Fruit fly (Drosophila melanogaster) whole organism, embryonic: ENCODE data around the gene CG44437.

ENCODE experiments used
- Abd-B ChIP-seq: fragments of 200-800 bp; sonication (Bioruptor generic); optimal IDR thresholded peaks from 2 replicates; lab custom pipeline; 2018; ENCODE audit warnings: missing biosample characterization, mild to moderate bottlenecking, missing genetic modification characterization, moderate library complexity
- Ada2b ChIP-seq: fragments of 200-800 bp; sonication (Bioruptor generic); IDR thresholded peaks from 2 replicates; pipeline ENCODE4 v1.3.6; 2022; ENCODE audit warnings: missing biosample characterization, missing genetic modification characterization
- Awh ChIP-seq: fragments of 200-800 bp; sonication (Bioruptor generic); IDR thresholded peaks from 2 replicates; pipeline ENCODE4, ENCODE4 v1.3.6; 2022; ENCODE audit warnings: missing biosample characterization, missing genetic modification characterization
- B-H1 ChIP-seq: fragments of 200-800 bp; sonication (Bioruptor generic); IDR thresholded peaks from 3 replicates; pipeline ENCODE4 v1.3.6; 2022; ENCODE audit warnings: missing biosample characterization, missing genetic modification characterization
- CG10979 ChIP-seq: fragments of 200-800 bp; sonication (Bioruptor generic); optimal IDR thresholded peaks from 2 replicates; lab custom pipeline; 2018; ENCODE audit warnings: missing biosample characterization, mild to moderate bottlenecking, missing genetic modification characterization, moderate library complexity
- CG11247 ChIP-seq: fragments of 200-800 bp; sonication (Bioruptor generic); IDR thresholded peaks from 2 replicates; pipeline ENCODE4 v1.3.6; 2022; ENCODE audit warnings: missing biosample characterization, missing genetic modification characterization
- CG12155 ChIP-seq: fragments of 200-800 bp; sonication (Bioruptor generic); optimal IDR thresholded peaks from 3 replicates; lab custom pipeline; 2016; ENCODE audit warnings: missing biosample characterization, missing genetic modification characterization
- CG13296 ChIP-seq: fragments of 200-800 bp; sonication (Bioruptor generic); optimal IDR thresholded peaks from 3 replicates; lab custom pipeline; 2018; ENCODE audit warnings: missing biosample characterization, mild to moderate bottlenecking, missing genetic modification characterization
- CG18262 ChIP-seq: fragments of 200-800 bp; optimal IDR thresholded peaks from 3 replicates; lab custom pipeline; 2019; ENCODE audit warnings: missing biosample characterization, mild to moderate bottlenecking, missing genetic modification characterization, moderate library complexity
- CG2129 ChIP-seq: fragments of 200-800 bp; sonication (Bioruptor generic); IDR thresholded peaks from 2 replicates; pipeline ENCODE4 v1.3.6; 2022; ENCODE audit warnings: missing biosample characterization, missing genetic modification characterization; ENCODE audit not compliant: partially characterized antibody
- CG30403 ChIP-seq: fragments of 200-800 bp; sonication (Bioruptor generic); optimal IDR thresholded peaks from 3 replicates; lab custom pipeline; 2016; ENCODE audit warnings: missing biosample characterization, missing genetic modification characterization
- CG31224 ChIP-seq: fragments of 200-800 bp; sonication (Bioruptor generic); IDR thresholded peaks from 2 replicates; pipeline ENCODE4 v1.3.6; 2022; ENCODE audit warnings: missing biosample characterization, missing genetic modification characterization
- CG31365 ChIP-seq: fragments of 200-800 bp; sonication (Bioruptor generic); optimal IDR thresholded peaks from 2 replicates; lab custom pipeline; 2018; ENCODE audit warnings: missing biosample characterization, mild to moderate bottlenecking, missing genetic modification characterization
- CG3281 ChIP-seq: fragments of 200-800 bp; sonication (Bioruptor generic); optimal IDR thresholded peaks from 3 replicates; lab custom pipeline; 2017; ENCODE audit warnings: missing biosample characterization, mild to moderate bottlenecking, missing genetic modification characterization
- CG33213 ChIP-seq: fragments of 200-800 bp; sonication (Bioruptor generic); optimal IDR thresholded peaks from 3 replicates; lab custom pipeline; 2016; ENCODE audit warnings: missing biosample characterization, missing genetic modification characterization
- CG3847 ChIP-seq: fragments of 200-800 bp; sonication (Bioruptor generic); IDR thresholded peaks from 2 replicates; pipeline ENCODE4 v1.3.6; 2022; ENCODE audit warnings: missing biosample characterization, missing genetic modification characterization
- CG4328 ChIP-seq: fragments of 200-800 bp; sonication (Bioruptor generic); optimal IDR thresholded peaks from 3 replicates; lab custom pipeline; 2017; ENCODE audit warnings: missing biosample characterization, missing genetic modification reagents, missing genetic modification characterization
- CG4424 ChIP-seq: fragments of 200-800 bp; sonication (Bioruptor generic); optimal IDR thresholded peaks from 3 replicates; lab custom pipeline; 2016; ENCODE audit warnings: missing biosample characterization, missing genetic modification characterization
- CG4707 ChIP-seq: fragments of 200-800 bp; sonication (Bioruptor generic); optimal IDR thresholded peaks from 2 replicates; lab custom pipeline; 2018; ENCODE audit warnings: missing biosample characterization, mild to moderate bottlenecking, missing genetic modification characterization, moderate library complexity
- CG6791 ChIP-seq: fragments of 200-800 bp; sonication (Bioruptor generic); IDR thresholded peaks from 3 replicates; pipeline ENCODE4 v1.3.6; 2022; ENCODE audit warnings: missing biosample characterization, missing genetic modification characterization; ENCODE audit not compliant: partially characterized antibody
- CG7987 ChIP-seq: fragments of 200-800 bp; sonication (Bioruptor generic); optimal IDR thresholded peaks from 2 replicates; lab custom pipeline; 2018; ENCODE audit warnings: missing biosample characterization, mild to moderate bottlenecking, missing genetic modification characterization, moderate library complexity
- CG8281 ChIP-seq: fragments of 200-800 bp; sonication (Bioruptor generic); optimal IDR thresholded peaks from 2 replicates; lab custom pipeline; 2018; ENCODE audit warnings: missing biosample characterization, mild to moderate bottlenecking, missing genetic modification characterization, moderate library complexity
- CG8290 ChIP-seq, 3 experiments: fragments of 200-800 bp; sonication (Bioruptor generic); optimal IDR thresholded peaks; 2 replicates each; lab custom pipeline; 2016 to 2019; ENCODE audit warnings: missing biosample characterization in 3 of 3, missing genetic modification characterization in 3 of 3, mild to moderate bottlenecking in 2 of 3, moderate library complexity in 1 of 3
- CG9437 ChIP-seq: fragments of 200-800 bp; sonication (Bioruptor generic); optimal IDR thresholded peaks from 2 replicates; lab custom pipeline; 2018; ENCODE audit warnings: missing biosample characterization, mild to moderate bottlenecking, missing genetic modification characterization
- Dll ChIP-seq: fragments of 200-800 bp; sonication (Bioruptor generic); IDR thresholded peaks from 4 replicates; pipeline ENCODE4 v1.3.6; 2022; ENCODE audit warnings: missing biosample characterization, missing genetic modification characterization; ENCODE audit not compliant: partially characterized antibody
- H2.0 ChIP-seq: fragments of 200-800 bp; sonication (Bioruptor generic); IDR thresholded peaks from 2 replicates; pipeline ENCODE4 v1.3.6; 2022; ENCODE audit warnings: missing biosample characterization, missing genetic modification characterization
- MESR4 ChIP-seq: fragments of 200-800 bp; sonication (Bioruptor generic); optimal IDR thresholded peaks from 2 replicates; lab custom pipeline; 2018; ENCODE audit warnings: missing biosample characterization, mild to moderate bottlenecking, missing genetic modification characterization, moderate library complexity
- MTF-1 ChIP-seq: fragments of 200-800 bp; sonication (Bioruptor generic); optimal IDR thresholded peaks from 2 replicates; lab custom pipeline; 2018; ENCODE audit warnings: missing biosample characterization, mild to moderate bottlenecking, missing genetic modification characterization, borderline replicate concordance
- Med ChIP-seq: fragments of 200-800 bp; sonication (Bioruptor generic); peaks from one replicate; lab custom pipeline; 2016; ENCODE audit warnings: missing biosample characterization, missing genetic modification characterization, mild to moderate bottlenecking, inconsistent platforms, moderate library complexity
- Mes4 ChIP-seq: fragments of 200-800 bp; sonication (Bioruptor generic); optimal IDR thresholded peaks from 2 replicates; lab custom pipeline; 2016; ENCODE audit warnings: missing biosample characterization, missing genetic modification characterization
- NfI ChIP-seq: fragments of 200-800 bp; sonication (Bioruptor generic); optimal IDR thresholded peaks from 3 replicates; lab custom pipeline; 2018; ENCODE audit warnings: missing biosample characterization, mild to moderate bottlenecking, missing genetic modification characterization, moderate library complexity
- Taf1 ChIP-seq: fragments of 200-800 bp; sonication (Bioruptor generic); IDR thresholded peaks from 2 replicates; pipeline ENCODE4 v1.3.6; 2022; ENCODE audit warnings: missing biosample characterization, missing genetic modification characterization
- amos ChIP-seq: fragments of 200-800 bp; sonication (Bioruptor generic); IDR thresholded peaks from 2 replicates; pipeline ENCODE4 v1.3.6; 2022; ENCODE audit warnings: missing biosample characterization, missing genetic modification characterization; ENCODE audit not compliant: partially characterized antibody
- cwo ChIP-seq: fragments of 200-800 bp; sonication (Bioruptor generic); optimal IDR thresholded peaks from 3 replicates; lab custom pipeline; 2017; ENCODE audit warnings: missing biosample characterization, missing genetic modification characterization, mild to moderate bottlenecking, moderate library complexity, missing genetic modification reagents
- da ChIP-seq: fragments of 200-800 bp; sonication (Bioruptor generic); optimal IDR thresholded peaks from 2 replicates; lab custom pipeline; 2016; ENCODE audit warnings: missing biosample characterization, missing genetic modification characterization
- en ChIP-seq: fragments of 200-800 bp; sonication (Bioruptor generic); optimal IDR thresholded peaks from 2 replicates; lab custom pipeline; 2016; ENCODE audit warnings: missing biosample characterization, missing genetic modification characterization
- fd64A ChIP-seq: fragments of 200-800 bp; sonication (Bioruptor generic); optimal IDR thresholded peaks from 3 replicates; lab custom pipeline; 2018; ENCODE audit warnings: missing biosample characterization, mild to moderate bottlenecking, missing genetic modification characterization
- gt ChIP-seq: fragments of 200-800 bp; sonication (Bioruptor generic); IDR thresholded peaks from 2 replicates; pipeline ENCODE4 v1.3.6; 2022; ENCODE audit warnings: missing biosample characterization, missing genetic modification characterization
- lab ChIP-seq: fragments of 200-800 bp; sonication (Bioruptor generic); optimal IDR thresholded peaks from 3 replicates; lab custom pipeline; 2017; ENCODE audit warnings: missing biosample characterization, missing genetic modification characterization, mild to moderate bottlenecking, moderate library complexity, missing genetic modification reagents
- luna ChIP-seq: fragments of 200-800 bp; sonication (Bioruptor generic); optimal IDR thresholded peaks from 2 replicates; lab custom pipeline; 2016; ENCODE audit warnings: missing biosample characterization, missing genetic modification characterization
- nerfin-2 ChIP-seq: fragments of 200-800 bp; sonication (Bioruptor generic); IDR thresholded peaks from 2 replicates; pipeline ENCODE4 v1.3.6; 2022; ENCODE audit warnings: missing biosample characterization, missing genetic modification characterization; ENCODE audit not compliant: partially characterized antibody
- pzg ChIP-seq: fragments of 200-800 bp; sonication (Bioruptor generic); optimal IDR thresholded peaks from 3 replicates; lab custom pipeline; 2018; ENCODE audit warnings: missing biosample characterization, mild to moderate bottlenecking, missing genetic modification characterization, moderate library complexity
- scrt ChIP-seq: fragments of 200-800 bp; sonication (Bioruptor generic); optimal IDR thresholded peaks from 2 replicates; lab custom pipeline; 2018; ENCODE audit warnings: missing biosample characterization, mild to moderate bottlenecking, missing genetic modification characterization, moderate library complexity
- slbo ChIP-seq: fragments of 200-800 bp; sonication (Bioruptor generic); IDR thresholded peaks from 2 replicates; pipeline ENCODE4 v1.3.6; 2022; ENCODE audit warnings: missing biosample characterization, missing genetic modification characterization
- so ChIP-seq: fragments of 200-800 bp; sonication (Bioruptor generic); IDR thresholded peaks from 3 replicates; pipeline ENCODE4 v1.3.6; 2022; ENCODE audit warnings: missing biosample characterization, missing genetic modification characterization
- ssp ChIP-seq: fragments of 200-800 bp; sonication (Bioruptor generic); IDR thresholded peaks from 2 replicates; pipeline ENCODE4 v1.3.6; 2022; ENCODE audit warnings: missing biosample characterization, missing genetic modification characterization
- tll ChIP-seq, 2 experiments: fragments of 200-800 bp in 1 of 2; fragments of >200 bp in 1 of 2; sonication (Bioruptor generic) in 1 of 2; optimal IDR thresholded peaks; 2 replicates each; lab custom pipeline; 2017 to 2019; ENCODE audit warnings: missing biosample characterization in 2 of 2, missing genetic modification characterization in 2 of 2, mild to moderate bottlenecking in 1 of 2, moderate library complexity in 1 of 2
- ttk ChIP-seq: fragments of 200-800 bp; sonication (Bioruptor generic); IDR thresholded peaks from 2 replicates; pipeline ENCODE4 v2.1.2; 2022; ENCODE audit warnings: missing biosample characterization, missing genetic modification characterization

CG44437 gene

dm6 chrX:13214056-13214455 is 12.0 kb upstream of the CG44437 start (continued):
- peak; percentile 72 for TF ChIP-seq CG4424 (GFP tag; lab: Kevin White, UChicago)
- peak; percentile 50 for TF ChIP-seq NfI (GFP tag; lab: Kevin White, UChicago)
- TF ChIP-seq CG33213 (GFP tag; lab: Kevin White, UChicago) = peak; percentile 37
- peak; percentile 34 for TF ChIP-seq en (GFP tag; lab: Kevin White, UChicago)
- TF ChIP-seq CG8290 (GFP tag; optimal IDR thresholded peaks at IDR 0.05; lab: Kevin White, UChicago) = peak; percentile 51
- TF ChIP-seq CG8290 (tag; optimal IDR thresholded peaks at IDR 0.05; lab: Kevin White, UChicago) = peak in 1 of 2 experiments; percentile 68
- TF ChIP-seq CG11247 = peak; percentile 45; the same call in 1 of the 2 replicates
- no peak for TF ChIP-seq CG4328

- TF ChIP-seq CG13296 (GFP tag; lab: Kevin White, UChicago) (no peak), da (GFP tag; lab: Kevin White, UChicago) (no peak), cwo (GFP tag; lab: Kevin White, UChicago) (no peak), Taf1 (GFP tag; lab: Robert Waterston, UW) (no peak), CG6791 (GFP tag; lab: Robert Waterston, UW) (peak; percentile 44; the same call in 1 of the 3 replicates), Dll (GFP tag; lab: Robert Waterston, UW) (0 out of 4 replicates have a peak, but pooled peaks have one; percentile 59), CG31224 (no peak), slbo (peak; percentile 7; the same call in 1 of the 2 replicates), CG30403 (no peak), CG9437 (GFP tag; lab: Kevin White, UChicago) (no peak), tll (GFP tag; optimal IDR thresholded peaks at IDR 0.05; lab: Kevin White, UChicago) (no peak), nerfin-2 (GFP tag; lab: Robert Waterston, UW) (0 out of 2 replicates have a peak, but pooled peaks have one; percentile 29), pzg (GFP tag; lab: Kevin White, UChicago) (peak; percentile 2), Mes4 (GFP tag; lab: Kevin White, UChicago) (no peak), ssp (GFP tag; lab: Robert Waterston, UW) (no peak), B-H1 (GFP tag; lab: Robert Waterston, UW) (no peak), CG18262 (tag; lab: Kevin White, UChicago) (no peak), Ada2b (no peak), lab (GFP tag; lab: Kevin White, UChicago) (no peak), fd64A (GFP tag; lab: Kevin White, UChicago) (no peak), CG8281 (no peak), CG12155 (GFP tag; lab: Kevin White, UChicago) (no peak), CG3847 (GFP tag; lab: Robert Waterston, UW) (no peak), CG31365 (tag; lab: Kevin White, UChicago) (no peak), CG3281 (no peak), CG4707 (GFP tag; lab: Kevin White, UChicago) (no peak), CG10979 (tag; lab: Kevin White, UChicago) (no peak), MESR4 (GFP tag; lab: Kevin White, UChicago) (peak; percentile 69), CG7987 (no peak), NfI (GFP tag; lab: Kevin White, UChicago) (no peak), so (GFP tag; lab: Robert Waterston, UW) (no peak), scrt (GFP tag; lab: Kevin White, UChicago) (no peak), ttk (GFP tag; lab: Robert Waterston, UW) (no peak), Med (no peak), CG2129 (GFP tag; lab: Robert Waterston, UW) (no peak), Abd-B (GFP tag; lab: Kevin White, UChicago) (no peak), amos (GFP tag; lab: Robert Waterston, UW) (peak; percentile 53; the same call in 1 of the 2 replicates), H2.0 (GFP tag; lab: Robert Waterston, UW) (no peak), MTF-1 (GFP tag; lab: Kevin White, UChicago) (no peak), Awh (GFP tag; lab: Robert Waterston, UW) (no peak), luna (no peak), gt (GFP tag; lab: Robert Waterston, UW) (no peak)
Measured at dm6 chrX:13212138-13212481, 10.0 kb upstream of the CG44437 start, which contains the start of gene REG. Gene REG, plus strand, starts transcription at chrX:13212325.
